Fruit fly (Drosophila melanogaster) whole organism, pupa: ENCODE measurements around the gene Oseg4.

ENCODE experiments used
- CG10348 ChIP-seq: fragments of 200-800 bp; sonication (Bioruptor generic); IDR thresholded peaks from 2 replicates; pipeline ENCODE4 v1.3.6; 2022; ENCODE audit warnings: missing biosample characterization, missing genetic modification characterization
- CG12605 ChIP-seq: fragments of 200-800 bp; sonication (Bioruptor generic); IDR thresholded peaks from 2 replicates; pipeline ENCODE4 v1.3.6; 2022; ENCODE audit warnings: missing biosample characterization, missing genetic modification characterization
- CG13204 ChIP-seq: fragments of 200-800 bp; sonication (Bioruptor generic); optimal IDR thresholded peaks from 2 replicates; lab custom pipeline; 2018; ENCODE audit warnings: missing biosample characterization, mild to moderate bottlenecking, missing genetic modification characterization, moderate library complexity
- CG14655 ChIP-seq: fragments of 200-800 bp; sonication (Bioruptor generic); optimal IDR thresholded peaks from 3 replicates; lab custom pipeline; 2017; ENCODE audit warnings: mild to moderate bottlenecking, missing biosample characterization, missing genetic modification reagents, missing genetic modification characterization
- CG15710 ChIP-seq: fragments of 200-800 bp; sonication (Bioruptor generic); optimal IDR thresholded peaks from 2 replicates; lab custom pipeline; 2018; ENCODE audit warnings: missing biosample characterization, mild to moderate bottlenecking, missing genetic modification characterization, moderate library complexity
- CG17806 ChIP-seq: fragments of 200-800 bp; sonication (Bioruptor generic); optimal IDR thresholded peaks from 2 replicates; lab custom pipeline; 2018; ENCODE audit warnings: missing biosample characterization, mild to moderate bottlenecking, missing genetic modification characterization, moderate library complexity
- CG32121 ChIP-seq: fragments of 200-800 bp; sonication (Bioruptor generic); IDR thresholded peaks from 2 replicates; pipeline ENCODE4 v1.3.6; 2022; ENCODE audit warnings: missing biosample characterization, missing genetic modification characterization
- CG34367 ChIP-seq: fragments of 200-800 bp; sonication (Bioruptor generic); optimal IDR thresholded peaks from 2 replicates; lab custom pipeline; 2018; ENCODE audit warnings: missing biosample characterization, mild to moderate bottlenecking, missing genetic modification characterization
- CG4496 ChIP-seq: fragments of 200-800 bp; sonication (Bioruptor generic); IDR thresholded peaks from 3 replicates; pipeline ENCODE4 v1.3.6; 2022; ENCODE audit warnings: missing biosample characterization, missing genetic modification characterization
- CG8159 ChIP-seq: fragments of 200-800 bp; sonication (Bioruptor generic); optimal IDR thresholded peaks from 3 replicates; lab custom pipeline; 2018; ENCODE audit warnings: missing biosample characterization, mild to moderate bottlenecking, missing genetic modification characterization, moderate library complexity
- CG8301 ChIP-seq: fragments of 200-800 bp; sonication (Bioruptor generic); optimal IDR thresholded peaks from 2 replicates; lab custom pipeline; 2018; ENCODE audit warnings: missing biosample characterization, mild to moderate bottlenecking, missing genetic modification characterization
- CG9948 ChIP-seq: fragments of 200-800 bp; sonication (Bioruptor generic); optimal IDR thresholded peaks from 2 replicates; lab custom pipeline; 2018; ENCODE audit warnings: missing biosample characterization, mild to moderate bottlenecking, missing genetic modification characterization, moderate library complexity
- D1 ChIP-seq: fragments of 200-800 bp; sonication (Bioruptor generic); optimal IDR thresholded peaks from 2 replicates; lab custom pipeline; 2018; ENCODE audit warnings: missing biosample characterization, mild to moderate bottlenecking, missing genetic modification characterization, moderate library complexity
- EcR ChIP-seq: fragments of 200-800 bp; sonication (Bioruptor generic); optimal IDR thresholded peaks from 3 replicates; lab custom pipeline; 2019; ENCODE audit warnings: missing biosample characterization, missing genetic modification characterization, mild to moderate bottlenecking, moderate library complexity, missing genetic modification reagents
- Ets98B ChIP-seq: fragments of 200-800 bp; sonication (Bioruptor generic); IDR thresholded peaks from 2 replicates; pipeline ENCODE4 v1.3.6; 2022; ENCODE audit warnings: missing biosample characterization, missing genetic modification characterization
- Pif1A ChIP-seq: fragments of 200-800 bp; sonication (Bioruptor generic); optimal IDR thresholded peaks from 3 replicates; lab custom pipeline; 2016; ENCODE audit warnings: missing biosample characterization, missing genetic modification characterization
- Pif1B ChIP-seq: fragments of 200-800 bp; sonication (Bioruptor generic); optimal IDR thresholded peaks from 3 replicates; lab custom pipeline; 2016; ENCODE audit warnings: missing biosample characterization, missing genetic modification characterization
- Snoo ChIP-seq: fragments of 200-800 bp; sonication (Bioruptor generic); optimal IDR thresholded peaks from 3 replicates; lab custom pipeline; 2017; ENCODE audit warnings: missing biosample characterization, mild to moderate bottlenecking, missing genetic modification characterization, inconsistent platforms
- fd96Ca ChIP-seq: fragments of 200-800 bp; sonication (Bioruptor generic); IDR thresholded peaks from 3 replicates; pipeline ENCODE4 v1.3.6; 2022; ENCODE audit warnings: missing biosample characterization, missing genetic modification characterization
- gl ChIP-seq: fragments of 200-800 bp; sonication (Bioruptor generic); optimal IDR thresholded peaks from 2 replicates; lab custom pipeline; 2018; ENCODE audit warnings: missing biosample characterization, mild to moderate bottlenecking, missing genetic modification characterization
- rn ChIP-seq: fragments of 200-800 bp; sonication (Bioruptor generic); IDR thresholded peaks from 2 replicates; pipeline ENCODE4 v1.3.6; 2022; ENCODE audit warnings: missing biosample characterization, missing genetic modification characterization

Gene Oseg4

dm6 chr3L:1726747-1727146 is 8.8 kb downstream of the Oseg4 start:
- TF ChIP-seq EcR (GFP tag; lab: Kevin White, UChicago) (peak; percentile 9), CG17806 (no peak)

DNA sequence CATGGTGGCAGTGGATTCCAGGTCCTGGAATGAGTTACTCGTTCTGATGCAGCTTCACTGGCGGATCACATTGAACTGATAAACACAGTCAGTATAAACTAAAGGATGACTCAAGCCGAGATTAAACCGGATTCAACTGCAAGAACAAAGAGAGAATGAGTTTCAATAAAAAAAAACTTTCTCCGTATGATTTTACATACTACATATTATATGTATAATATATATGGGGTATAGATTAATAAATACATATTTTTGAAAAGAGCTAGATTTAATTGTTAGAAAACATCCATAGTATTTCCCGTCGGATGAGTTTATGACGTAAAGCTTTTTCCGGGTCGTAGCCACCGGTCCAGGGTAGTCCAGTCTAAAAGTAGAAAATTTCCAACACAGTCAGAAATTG is 11.5 kb downstream of the Oseg4 start, which contains the start of gene CG12035:
TSS of gene CG12035 (plus strand) at position 301 of the 400 bp plus-strand sequence.
- TF ChIP-seq Pif1B (GFP tag; lab: Kevin White, UChicago), result no peak
- no peak for TF ChIP-seq gl (tag; lab: Kevin White, UChicago)
- TF ChIP-seq CG10348, result no peak
- TF ChIP-seq fd96Ca (GFP tag; lab: Robert Waterston, UW), result no peak
- no peak for TF ChIP-seq rn (GFP tag; lab: Robert Waterston, UW)
- no peak for TF ChIP-seq Ets98B (GFP tag; lab: Robert Waterston, UW)
- TF ChIP-seq, all 21 proteins: peak for 0

dm6 chr3L:1723053-1723452 is 12.5 kb downstream of the Oseg4 start, which contains the start of gene CG18171:
CG18171 (minus strand) TSS chr3L:1723153.
- TF ChIP-seq CG15710 (tag; lab: Kevin White, UChicago), result no peak
- no peak for TF ChIP-seq Ets98B (GFP tag; lab: Robert Waterston, UW)
- TF ChIP-seq Pif1B (GFP tag; lab: Kevin White, UChicago), result no peak
- TF ChIP-seq CG34367, result no peak
- TF ChIP-seq CG8159 (tag; lab: Kevin White, UChicago), result no peak
- no peak for TF ChIP-seq CG10348
- no peak for TF ChIP-seq D1 (tag; lab: Kevin White, UChicago)
- no peak for TF ChIP-seq CG17806
- TF ChIP-seq CG32121 (GFP tag; lab: Robert Waterston, UW), result no peak
- no peak for TF ChIP-seq gl (tag; lab: Kevin White, UChicago)
- no peak for TF ChIP-seq CG8301
- no peak for TF ChIP-seq CG13204
- no peak for TF ChIP-seq CG12605 (GFP tag; lab: Robert Waterston, UW)
- no peak for TF ChIP-seq CG14655
- TF ChIP-seq CG9948 (tag; lab: Kevin White, UChicago), result no peak
- TF ChIP-seq CG4496, result no peak

dm6 chr3L:1711218-1711617 is 24.3 kb downstream of the Oseg4 start:
- peak; percentile 67 for TF ChIP-seq CG8159 (tag; lab: Kevin White, UChicago)
- no peak for TF ChIP-seq CG14655
- no peak for TF ChIP-seq CG8301
- TF ChIP-seq CG15710 (tag; lab: Kevin White, UChicago), result peak; percentile 63
- no peak for TF ChIP-seq D1 (tag; lab: Kevin White, UChicago)
- no peak for TF ChIP-seq fd96Ca (GFP tag; lab: Robert Waterston, UW)
- no peak for TF ChIP-seq Pif1A (GFP tag; lab: Kevin White, UChicago)
- TF ChIP-seq EcR (GFP tag; lab: Kevin White, UChicago), result no peak
- no peak for TF ChIP-seq CG32121 (GFP tag; lab: Robert Waterston, UW)
- no peak for TF ChIP-seq Pif1B (GFP tag; lab: Kevin White, UChicago)
- peak; percentile 52 for TF ChIP-seq CG34367
- TF ChIP-seq Ets98B (GFP tag; lab: Robert Waterston, UW), result no peak
- peak; percentile 34 for TF ChIP-seq CG17806
- TF ChIP-seq CG9948 (tag; lab: Kevin White, UChicago), result no peak
- TF ChIP-seq CG4496, result no peak
- no peak for TF ChIP-seq CG10348
- no peak for TF ChIP-seq gl (tag; lab: Kevin White, UChicago)
- TF ChIP-seq Snoo, result no peak
- TF ChIP-seq CG12605 (GFP tag; lab: Robert Waterston, UW), result no peak
- TF ChIP-seq, all 21 proteins: peak for 4

dm6 chr3L:1710562-1710961 is 25.0 kb downstream of the Oseg4 start:
- TF ChIP-seq CG8159 (tag; lab: Kevin White, UChicago) (peak; percentile 61), fd96Ca (GFP tag; lab: Robert Waterston, UW) (peak; percentile 56; the same call in 1 of the 3 replicates), CG17806 (peak; percentile 51), rn (GFP tag; lab: Robert Waterston, UW) (no peak), CG8301 (no peak), CG9948 (tag; lab: Kevin White, UChicago) (peak; percentile 42), CG14655 (peak; percentile 39), Snoo (no peak), CG4496 (peak; percentile 54; the same call in 1 of the 3 replicates), Pif1A (GFP tag; lab: Kevin White, UChicago) (peak; percentile 32), CG15710 (tag; lab: Kevin White, UChicago) (peak; percentile 27), EcR (GFP tag; lab: Kevin White, UChicago) (no peak), CG34367 (no peak), CG13204 (no peak)

dm6 chr3L:1709161-1709560 is 26.4 kb downstream of the Oseg4 start:
- TF ChIP-seq EcR (GFP tag; lab: Kevin White, UChicago) (peak; percentile 52), CG12605 (GFP tag; lab: Robert Waterston, UW) (no peak)

DNA sequence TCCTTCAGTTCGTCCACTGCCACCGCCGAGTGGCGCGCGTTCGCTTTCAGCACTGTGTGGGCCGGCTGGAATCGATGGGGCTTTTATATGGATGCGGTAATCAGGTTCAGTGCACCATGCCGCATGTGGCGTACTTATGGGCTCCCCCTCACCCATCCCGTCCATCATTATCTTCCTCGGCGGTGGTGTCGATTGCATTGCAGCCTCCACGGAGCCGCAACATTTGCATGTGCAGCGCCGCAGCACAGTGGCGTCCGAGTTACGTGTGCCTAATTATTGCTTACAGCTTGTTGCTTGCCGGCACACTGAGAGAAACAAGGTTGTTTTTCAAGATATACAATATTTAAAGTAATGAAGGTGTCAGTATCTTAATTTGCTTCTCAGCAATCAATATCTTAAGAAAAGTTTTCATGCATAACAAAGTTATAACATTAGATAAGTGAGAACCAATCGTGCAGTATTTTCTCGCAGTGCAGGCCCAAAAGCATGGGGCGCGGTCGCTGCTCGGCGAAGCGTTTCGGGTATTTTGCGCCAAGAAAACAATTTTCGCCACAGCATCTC is 33.1 kb downstream of the Oseg4 start, which contains the start of gene CG13931:
TSS of gene CG13931 (minus strand) at position 41 of the 561 bp plus-strand sequence.
- peak; percentile 60 for TF ChIP-seq EcR (GFP tag; lab: Kevin White, UChicago)
- no peak for TF ChIP-seq D1 (tag; lab: Kevin White, UChicago)
- TF ChIP-seq CG8159 (tag; lab: Kevin White, UChicago), result peak; percentile 69
- peak; percentile 78 for TF ChIP-seq CG32121 (GFP tag; lab: Robert Waterston, UW)
- TF ChIP-seq CG12605 (GFP tag; lab: Robert Waterston, UW), result peak; percentile 58
- peak; percentile 67 for TF ChIP-seq CG8301
- peak; percentile 72 for TF ChIP-seq CG14655
- TF ChIP-seq rn (GFP tag; lab: Robert Waterston, UW), result peak; percentile 56
- TF ChIP-seq Snoo, result peak; percentile 38
- 0 out of 2 replicates have a peak, but pooled peaks have one; percentile 25 for TF ChIP-seq CG10348
- TF ChIP-seq CG17806, result peak; percentile 61
- TF ChIP-seq CG15710 (tag; lab: Kevin White, UChicago), result peak; percentile 64
- peak; percentile 78 for TF ChIP-seq Ets98B (GFP tag; lab: Robert Waterston, UW)
- TF ChIP-seq gl (tag; lab: Kevin White, UChicago), result peak; percentile 58
- peak; percentile 61 for TF ChIP-seq Pif1A (GFP tag; lab: Kevin White, UChicago)
- peak; percentile 55 for TF ChIP-seq Pif1B (GFP tag; lab: Kevin White, UChicago)
- TF ChIP-seq fd96Ca (GFP tag; lab: Robert Waterston, UW), result peak; percentile 81; the same call in 2 of the 3 replicates
- peak; percentile 24 for TF ChIP-seq CG13204
- peak; percentile 68 for TF ChIP-seq CG34367
- TF ChIP-seq CG4496, result peak; percentile 79
- peak; percentile 60 for TF ChIP-seq CG9948 (tag; lab: Kevin White, UChicago)
- TF ChIP-seq, all 21 proteins: peak for 20
